Worm (Caenorhabditis elegans): ENCODE results near the gene C16D9.1.

C16D9.1 gene

DNA sequence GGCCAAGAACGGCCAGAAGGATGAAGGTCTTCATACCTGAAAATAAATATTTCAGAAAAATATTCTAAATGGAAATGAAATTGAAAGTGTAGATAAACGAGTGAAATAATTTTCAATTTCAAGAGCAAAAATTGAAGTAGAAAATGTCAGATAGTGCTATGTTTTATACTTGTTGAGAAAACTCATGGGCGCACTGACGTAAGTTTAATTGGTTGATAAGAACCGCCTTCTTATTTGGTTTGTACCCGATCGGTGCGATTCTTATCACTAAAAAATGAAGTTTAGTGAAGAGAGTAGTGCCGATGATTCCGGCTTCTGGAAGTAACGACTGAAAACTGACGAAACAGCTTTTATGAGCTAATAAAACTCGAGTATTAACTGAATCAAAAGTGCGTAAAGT lies 9.8 kb downstream of the C16D9.1 start, which contains the start of the genes asp-6 and asp-12:
asp-6 (minus strand) TSS at position 36 of the 400 bp plus-strand sequence.
asp-12 (plus strand) TSS at position 309 of the 400 bp plus-strand sequence.
- TF ChIP-seq lin-32 (GFP tag; optimal IDR thresholded peaks at IDR 0.05) (no peak), hlh-1 (tag; optimal IDR thresholded peaks at IDR 0.05) (no peak), nhr-28 (tag; optimal IDR thresholded peaks at IDR 0.05) (no peak), nhr-237 (tag; optimal IDR thresholded peaks at IDR 0.05) (no peak), zip-8 (tag; optimal IDR thresholded peaks at IDR 0.05) (no peak), M03D4.4 (tag; optimal IDR thresholded peaks at IDR 0.05) (no peak), ceh-39 (tag; optimal IDR thresholded peaks at IDR 0.05) (no peak), mep-1 (tag; optimal IDR thresholded peaks at IDR 0.05) (no peak), ztf-11 (tag; optimal IDR thresholded peaks at IDR 0.05) (no peak), drap-1 (GFP tag; optimal IDR thresholded peaks at IDR 0.05) (no peak), sem-2 (GFP tag; optimal IDR thresholded peaks at IDR 0.05) (no peak), blmp-1 (tag; optimal IDR thresholded peaks at IDR 0.05) (no peak), snpc-4 (tag; optimal IDR thresholded peaks at IDR 0.05) (no peak), unc-120 (tag; optimal IDR thresholded peaks at IDR 0.05; ENCODE audit: poor library complexity, severe bottlenecking) (no peak)

DNA sequence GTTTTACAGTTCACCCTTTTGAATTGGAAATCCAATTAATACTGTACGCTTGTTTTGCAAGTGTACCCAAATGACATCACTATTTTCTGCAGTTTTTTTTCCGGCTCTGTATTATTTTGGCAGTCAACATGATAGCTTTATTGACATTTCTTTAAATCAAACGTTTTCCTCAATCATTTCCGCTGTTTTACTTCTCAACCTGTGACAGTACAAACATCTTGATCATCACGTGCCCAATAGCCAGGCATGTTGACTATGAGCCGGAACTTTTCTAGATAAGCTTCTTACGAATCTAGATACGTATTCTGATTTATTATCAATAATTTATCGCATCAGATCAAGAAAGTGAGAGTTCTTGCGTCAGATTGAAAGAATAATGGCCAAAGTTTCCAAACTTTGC lies 10.8 kb downstream of the C16D9.1 start:
- TF ChIP-seq ztf-11 (tag; optimal IDR thresholded peaks at IDR 0.05) (no peak), unc-120 (tag; optimal IDR thresholded peaks at IDR 0.05; ENCODE audit: poor library complexity, severe bottlenecking) (no peak), ceh-43 (GFP tag; optimal IDR thresholded peaks at IDR 0.05) (no peak), ces-1 (GFP tag; optimal IDR thresholded peaks at IDR 0.05) (no peak), lsy-2 (tag; optimal IDR thresholded peaks at IDR 0.05) (no peak), mab-5 (tag; optimal IDR thresholded peaks at IDR 0.05) (no peak), nhr-2 (tag; optimal IDR thresholded peaks at IDR 0.05) (no peak), nhr-237 (tag; optimal IDR thresholded peaks at IDR 0.05) (no peak), tbx-8 (GFP tag; optimal IDR thresholded peaks at IDR 0.05) (no peak), zip-8 (tag; optimal IDR thresholded peaks at IDR 0.05) (no peak)

DNA sequence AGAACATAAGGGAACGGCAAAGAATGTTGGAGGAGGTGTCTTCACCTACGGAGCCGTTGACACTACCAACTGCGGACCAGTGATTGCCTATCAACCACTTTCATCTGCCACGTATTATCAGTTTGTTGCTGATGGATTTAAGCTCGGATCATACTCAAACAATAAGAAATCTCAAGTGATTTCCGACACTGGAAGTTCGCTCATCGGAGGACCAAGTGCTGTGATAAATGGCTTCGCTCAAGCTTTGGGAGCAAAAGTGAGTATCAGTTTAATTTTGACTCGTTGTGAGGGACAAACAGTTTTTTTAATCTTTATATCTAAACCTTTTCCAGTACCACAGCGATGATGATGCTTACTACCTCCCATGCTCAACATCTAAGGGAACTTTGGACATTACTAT lies 12.3 kb downstream of the C16D9.1 start:
- no peak for TF ChIP-seq tbx-8 (GFP tag; optimal IDR thresholded peaks at IDR 0.05)
- TF ChIP-seq nhr-2 (tag; optimal IDR thresholded peaks at IDR 0.05): no peak
- no peak for TF ChIP-seq lin-13 (tag; optimal IDR thresholded peaks at IDR 0.05)
- TF ChIP-seq elt-3 (tag; optimal IDR thresholded peaks at IDR 0.05): no peak
- no peak for TF ChIP-seq ceh-83 (GFP tag; optimal IDR thresholded peaks at IDR 0.05)
- TF ChIP-seq unc-39 (tag; optimal IDR thresholded peaks at IDR 0.05): no peak
- no peak for TF ChIP-seq bed-3 (GFP tag; optimal IDR thresholded peaks at IDR 0.05)
- no peak for TF ChIP-seq nhr-28 (tag; optimal IDR thresholded peaks at IDR 0.05)
- no peak for TF ChIP-seq ztf-11 (tag; optimal IDR thresholded peaks at IDR 0.05)
- TF ChIP-seq sptf-1 (tag; optimal IDR thresholded peaks at IDR 0.05): no peak
- TF ChIP-seq flh-1 (GFP tag; optimal IDR thresholded peaks at IDR 0.05): no peak
- TF ChIP-seq zip-8 (tag; optimal IDR thresholded peaks at IDR 0.05): no peak
- TF ChIP-seq unc-62 (GFP tag; optimal IDR thresholded peaks at IDR 0.05): no peak
- TF ChIP-seq drap-1 (GFP tag; optimal IDR thresholded peaks at IDR 0.05): no peak
- no peak for TF ChIP-seq ces-1 (GFP tag; optimal IDR thresholded peaks at IDR 0.05)
- no peak for TF ChIP-seq unc-120 (tag; optimal IDR thresholded peaks at IDR 0.05; ENCODE audit: poor library complexity, severe bottlenecking)
- no peak for TF ChIP-seq sem-2 (GFP tag; optimal IDR thresholded peaks at IDR 0.05)
- no peak for TF ChIP-seq nhr-76 (tag; optimal IDR thresholded peaks at IDR 0.05)
- TF ChIP-seq blmp-1 (tag; optimal IDR thresholded peaks at IDR 0.05): no peak

- no peak for TF ChIP-seq nhr-12 (tag; optimal IDR thresholded peaks at IDR 0.05)
- TF ChIP-seq ceh-43 (GFP tag; optimal IDR thresholded peaks at IDR 0.05): no peak
- TF ChIP-seq lin-32 (GFP tag; optimal IDR thresholded peaks at IDR 0.05): no peak
- TF ChIP-seq hlh-1 (tag; optimal IDR thresholded peaks at IDR 0.05): no peak
- no peak for TF ChIP-seq nhr-237 (tag; optimal IDR thresholded peaks at IDR 0.05)
- no peak for TF ChIP-seq pha-4 (tag; optimal IDR thresholded peaks at IDR 0.05)
- no peak for TF ChIP-seq tbx-8 (GFP tag; optimal IDR thresholded peaks at IDR 0.05)
- TF ChIP-seq M03D4.4 (tag; optimal IDR thresholded peaks at IDR 0.05): no peak
- no peak for TF ChIP-seq elt-3 (tag; optimal IDR thresholded peaks at IDR 0.05)
- no peak for TF ChIP-seq sem-2 (GFP tag; optimal IDR thresholded peaks at IDR 0.05)
Measured at ce11 chrV:8271995-8272394, 12.9 kb downstream of the C16D9.1 start, which contains the start of gene asp-5. Gene asp-5 (plus strand): TSS chrV:8272385.

DNA sequence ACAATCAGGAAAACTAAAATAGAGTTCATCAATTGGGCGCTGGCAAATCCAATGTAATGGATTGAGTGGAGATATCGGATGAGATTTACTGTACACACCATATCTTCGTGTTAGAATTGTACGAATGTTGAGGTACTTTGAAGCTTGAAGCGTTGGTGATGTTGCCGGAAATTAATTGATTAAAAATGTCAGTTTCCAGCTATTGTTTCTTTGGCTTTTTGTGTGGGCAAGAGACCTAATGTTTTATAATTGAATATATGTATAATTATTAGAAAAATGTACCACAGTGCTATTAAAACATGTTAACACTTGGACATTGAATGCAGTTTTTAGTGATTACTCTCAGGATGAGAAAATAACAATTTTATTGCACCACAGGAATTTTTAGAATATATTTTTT lies 19.7 kb downstream of the C16D9.1 start, which contains the start of gene str-136:
str-136 (minus strand) TSS at position 101 of the 400 bp plus-strand sequence.
- TF ChIP-seq mep-1 (tag; optimal IDR thresholded peaks at IDR 0.05) (no peak), lsy-2 (tag; optimal IDR thresholded peaks at IDR 0.05) (no peak), unc-62 (GFP tag; optimal IDR thresholded peaks at IDR 0.05) (no peak), nhr-2 (tag; optimal IDR thresholded peaks at IDR 0.05) (no peak), cnd-1 (tag; optimal IDR thresholded peaks at IDR 0.05) (no peak), bed-3 (GFP tag; optimal IDR thresholded peaks at IDR 0.05) (no peak), lin-32 (GFP tag; optimal IDR thresholded peaks at IDR 0.05) (no peak), ceh-39 (tag; optimal IDR thresholded peaks at IDR 0.05) (no peak), ham-2 (GFP tag; optimal IDR thresholded peaks at IDR 0.05) (no peak), elt-3 (tag; optimal IDR thresholded peaks at IDR 0.05) (no peak), drap-1 (GFP tag; optimal IDR thresholded peaks at IDR 0.05) (no peak), tbx-8 (GFP tag; optimal IDR thresholded peaks at IDR 0.05) (no peak), ceh-83 (GFP tag; optimal IDR thresholded peaks at IDR 0.05) (no peak)
